ENCODE assay signal across 1 fruit fly cellular context in genomic region chr2L:21142972-21143385, dm6.
TF ChIP-seq lines count a peak whose summit lies in the region.

Gene pths, plus strand, starts transcription at chr2L:21143229.

TF ChIP-seq in whole organism, embryonic, 481 proteins besides CTCF, POLR2A, EP300 and RAD21 (continued from another document):
- TF ChIP-seq CG8359 (GFP tag; optimal IDR thresholded peaks at IDR 0.05; lab: Kevin White, UChicago; ENCODE audit: borderline replicate concordance), result no peak
- TF ChIP-seq ssp (GFP tag; IDR thresholded peaks at IDR 0.05; lab: Robert Waterston, UW), result peak; percentile 99
- peak; percentile 96 for TF ChIP-seq CG1024 (GFP tag; IDR thresholded peaks at IDR 0.05; lab: Robert Waterston, UW)
- TF ChIP-seq Myb (GFP tag; optimal IDR thresholded peaks at IDR 0.05; lab: Kevin White, UChicago), result peak; percentile 66
- peak in 1 of 2 experiments; percentile 38 for TF ChIP-seq chif (GFP tag; optimal IDR thresholded peaks at IDR 0.05; lab: Kevin White, UChicago)
- no peak for TF ChIP-seq CG18262 (tag; optimal IDR thresholded peaks at IDR 0.05; lab: Kevin White, UChicago)
- peak; percentile 44; the same call in 1 of the 2 replicates for TF ChIP-seq CG14441 (GFP tag; IDR thresholded peaks at IDR 0.05; lab: Robert Waterston, UW)
- TF ChIP-seq otp (GFP tag; IDR thresholded peaks at IDR 0.05; lab: Robert Waterston, UW), result no peak
- TF ChIP-seq sisA (GFP tag; IDR thresholded peaks at IDR 0.05; lab: Robert Waterston, UW), result peak; percentile 68
- TF ChIP-seq Blimp-1 (GFP tag; optimal IDR thresholded peaks at IDR 0.05; lab: Kevin White, UChicago), result no peak
- peak; percentile 89 for TF ChIP-seq bbx (GFP tag; IDR thresholded peaks at IDR 0.05; lab: Robert Waterston, UW; ENCODE audit: partially characterized antibody)
- no peak for TF ChIP-seq pan (optimal IDR thresholded peaks at IDR 0.05; lab: Kevin White, UChicago)
- peak in 1 of 2 experiments; percentile 51 for TF ChIP-seq pan (GFP tag; optimal IDR thresholded peaks at IDR 0.05 in 1 of 2, IDR thresholded peaks at IDR 0.05 in 1 of 2)
- no peak for TF ChIP-seq wdn (GFP tag; IDR thresholded peaks at IDR 0.05; lab: Robert Waterston, UW)
- TF ChIP-seq CG1603 (tag; optimal IDR thresholded peaks at IDR 0.05; lab: Kevin White, UChicago), result peak; percentile 95
- TF ChIP-seq CG14860 (GFP tag; IDR thresholded peaks at IDR 0.05; lab: Robert Waterston, UW; ENCODE audit: partially characterized antibody), result peak; percentile 57; the same call in 2 of the 3 replicates
- TF ChIP-seq HLH54F (GFP tag; optimal IDR thresholded peaks at IDR 0.05; lab: Kevin White, UChicago), result peak; percentile 60
- TF ChIP-seq Chrac-16 (GFP tag; optimal IDR thresholded peaks at IDR 0.05; lab: Kevin White, UChicago), result peak; percentile 40
- 0 out of 3 replicates have a peak, but pooled peaks have one; percentile 31 for TF ChIP-seq CG2889 (GFP tag; IDR thresholded peaks at IDR 0.05; lab: Robert Waterston, UW)
- peak; percentile 96 for TF ChIP-seq CG2116 (GFP tag; optimal IDR thresholded peaks at IDR 0.05; lab: Kevin White, UChicago)
- no peak for TF ChIP-seq seq (GFP tag; IDR thresholded peaks at IDR 0.05; lab: Robert Waterston, UW)
- no peak for TF ChIP-seq gcm2 (GFP tag; optimal IDR thresholded peaks at IDR 0.05; lab: Kevin White, UChicago)
- TF ChIP-seq Oaz (GFP tag; IDR thresholded peaks at IDR 0.05; lab: Robert Waterston, UW), result no peak
- TF ChIP-seq Taf1 (GFP tag; IDR thresholded peaks at IDR 0.05; lab: Robert Waterston, UW), result no peak
- TF ChIP-seq Dek (tag; optimal IDR thresholded peaks at IDR 0.05; lab: Kevin White, UChicago), result no peak
- no peak for TF ChIP-seq Nf-YC (tag; optimal IDR thresholded peaks at IDR 0.05; lab: Kevin White, UChicago)
- TF ChIP-seq Mrtf (GFP tag; IDR thresholded peaks at IDR 0.05; lab: Robert Waterston, UW), result no peak
- no peak for TF ChIP-seq CG3838 (GFP tag; optimal IDR thresholded peaks at IDR 0.05; lab: Kevin White, UChicago)
- TF ChIP-seq Scr (GFP tag; IDR thresholded peaks at IDR 0.05; lab: Robert Waterston, UW; ENCODE audit: partially characterized antibody), result peak; percentile 77
- no peak for TF ChIP-seq CG4282 (GFP tag; optimal IDR thresholded peaks at IDR 0.05; lab: Kevin White, UChicago)
- TF ChIP-seq CG12104 (GFP tag; optimal IDR thresholded peaks at IDR 0.05; lab: Kevin White, UChicago), result no peak
- TF ChIP-seq CG11696 (GFP tag; IDR thresholded peaks at IDR 0.05; lab: Robert Waterston, UW), result no peak
- peak; percentile 91 for TF ChIP-seq BEAF-32 (GFP tag; optimal IDR thresholded peaks at IDR 0.05; lab: Kevin White, UChicago)
- TF ChIP-seq tio (GFP tag; optimal IDR thresholded peaks at IDR 0.05; lab: Kevin White, UChicago), result no peak
- TF ChIP-seq Nf-YA (GFP tag; IDR thresholded peaks at IDR 0.05; lab: Robert Waterston, UW), result peak; percentile 37; the same call in 1 of the 2 replicates
- TF ChIP-seq ac (GFP tag; optimal IDR thresholded peaks at IDR 0.05; lab: Kevin White, UChicago), result no peak
- TF ChIP-seq Atf3 (GFP tag; optimal IDR thresholded peaks at IDR 0.05; lab: Kevin White, UChicago), result no peak
- TF ChIP-seq Bgb (GFP tag; IDR thresholded peaks at IDR 0.05; lab: Robert Waterston, UW; ENCODE audit: partially characterized antibody), result peak; percentile 89
- peak; percentile 85 for TF ChIP-seq Max (GFP tag; optimal IDR thresholded peaks at IDR 0.05; lab: Kevin White, UChicago)
- TF ChIP-seq HmgD (GFP tag; optimal IDR thresholded peaks at IDR 0.05; lab: Kevin White, UChicago), result peak; percentile 37
- peak; percentile 35 for TF ChIP-seq bab2 (GFP tag; optimal IDR thresholded peaks at IDR 0.05; lab: Kevin White, UChicago)
- no peak for TF ChIP-seq CG1647 (GFP tag; optimal IDR thresholded peaks at IDR 0.05; lab: Kevin White, UChicago)
- TF ChIP-seq h (optimal IDR thresholded peaks at IDR 0.05; lab: Kevin White, UChicago), result no peak
- TF ChIP-seq gcm (GFP tag; optimal IDR thresholded peaks at IDR 0.05; lab: Kevin White, UChicago), result no peak
- no peak for TF ChIP-seq CG1792 (GFP tag; optimal IDR thresholded peaks at IDR 0.05; lab: Kevin White, UChicago)
- peak; percentile 58; the same call in 1 of the 3 replicates for TF ChIP-seq zfh1 (GFP tag; IDR thresholded peaks at IDR 0.05; lab: Robert Waterston, UW)
- TF ChIP-seq CG31388 (GFP tag; optimal IDR thresholded peaks at IDR 0.05; lab: Kevin White, UChicago), result no peak
- no peak for TF ChIP-seq sr (GFP tag; IDR thresholded peaks at IDR 0.05; lab: Robert Waterston, UW)
- no peak for TF ChIP-seq chm (GFP tag; IDR thresholded peaks at IDR 0.05; lab: Robert Waterston, UW)
- TF ChIP-seq twi (tag; optimal IDR thresholded peaks at IDR 0.05; lab: Kevin White, UChicago), result peak; percentile 17
- TF ChIP-seq Fer2 (tag; optimal IDR thresholded peaks at IDR 0.05; lab: Kevin White, UChicago), result no peak
- TF ChIP-seq wor (GFP tag; IDR thresholded peaks at IDR 0.05; lab: Robert Waterston, UW), result no peak
- TF ChIP-seq zfh2 (GFP tag; optimal IDR thresholded peaks at IDR 0.05; lab: Kevin White, UChicago), result peak; percentile 30
- TF ChIP-seq CG11695 (GFP tag; IDR thresholded peaks at IDR 0.05; lab: Robert Waterston, UW), result 0 out of 3 replicates have a peak, but pooled peaks have one; percentile 8
- TF ChIP-seq prd (optimal IDR thresholded peaks at IDR 0.05; lab: Kevin White, UChicago), result no peak
- peak; percentile 75 for TF ChIP-seq prd (GFP tag; IDR thresholded peaks at IDR 0.05; lab: Robert Waterston, UW)
- no peak for TF ChIP-seq sens-2 (GFP tag; IDR thresholded peaks at IDR 0.05; lab: Robert Waterston, UW)
- TF ChIP-seq crol (GFP tag; IDR thresholded peaks at IDR 0.05; lab: Robert Waterston, UW), result no peak
- no peak for TF ChIP-seq Mad (GFP tag; optimal IDR thresholded peaks at IDR 0.05; lab: Kevin White, UChicago)
- TF ChIP-seq CG13624 (GFP tag; optimal IDR thresholded peaks at IDR 0.05; lab: Kevin White, UChicago), result peak; percentile 53
- TF ChIP-seq CG10274 (GFP tag; optimal IDR thresholded peaks at IDR 0.05; lab: Kevin White, UChicago), result no peak
- no peak for TF ChIP-seq CG3407 (GFP tag; optimal IDR thresholded peaks at IDR 0.05; lab: Kevin White, UChicago)
- no peak for TF ChIP-seq CG12236 (GFP tag; optimal IDR thresholded peaks at IDR 0.05; lab: Kevin White, UChicago)
- TF ChIP-seq CG33557 (GFP tag; optimal IDR thresholded peaks at IDR 0.05; lab: Kevin White, UChicago), result no peak
- TF ChIP-seq CG4328 (GFP tag; optimal IDR thresholded peaks at IDR 0.05; lab: Kevin White, UChicago), result no peak
- TF ChIP-seq Ptx1 (GFP tag; IDR thresholded peaks at IDR 0.05; lab: Robert Waterston, UW), result peak; percentile 70
- TF ChIP-seq MTF-1 (GFP tag; optimal IDR thresholded peaks at IDR 0.05; lab: Kevin White, UChicago; ENCODE audit: borderline replicate concordance), result no peak
- no peak for TF ChIP-seq CG1529 (GFP tag; optimal IDR thresholded peaks at IDR 0.05; lab: Kevin White, UChicago)
- TF ChIP-seq tll (GFP tag; optimal IDR thresholded peaks at IDR 0.05; lab: Kevin White, UChicago), result no peak
- peak; percentile 77 for TF ChIP-seq HLH4C (GFP tag; IDR thresholded peaks at IDR 0.05; lab: Robert Waterston, UW; ENCODE audit: partially characterized antibody)
- TF ChIP-seq CG30431 (GFP tag; optimal IDR thresholded peaks at IDR 0.05; lab: Kevin White, UChicago), result no peak
- TF ChIP-seq Opbp (GFP tag; IDR thresholded peaks at IDR 0.05; lab: Robert Waterston, UW; ENCODE audit: partially characterized antibody), result peak; percentile 86
- TF ChIP-seq Xrp1 (GFP tag; IDR thresholded peaks at IDR 0.05; lab: Robert Waterston, UW), result peak; percentile 36; the same call in 1 of the 2 replicates
- TF ChIP-seq CG10147 (GFP tag; optimal IDR thresholded peaks at IDR 0.05; lab: Kevin White, UChicago), result no peak
- TF ChIP-seq CG3726 (GFP tag; IDR thresholded peaks at IDR 0.05; lab: Robert Waterston, UW), result no peak
- TF ChIP-seq gsb-n (tag; optimal IDR thresholded peaks at IDR 0.05; lab: Kevin White, UChicago), result no peak
- TF ChIP-seq CG3281 (GFP tag; optimal IDR thresholded peaks at IDR 0.05; lab: Kevin White, UChicago), result no peak
- TF ChIP-seq CG4404 (GFP tag; IDR thresholded peaks at IDR 0.05; lab: Robert Waterston, UW), result no peak; the same call in 1 of the 2 replicates
- TF ChIP-seq dati (GFP tag; IDR thresholded peaks at IDR 0.05; lab: Robert Waterston, UW), result no peak
- TF ChIP-seq ash1 (GFP tag; optimal IDR thresholded peaks at IDR 0.05; lab: Kevin White, UChicago), result no peak
- peak; percentile 23 for TF ChIP-seq Dp (GFP tag; optimal IDR thresholded peaks at IDR 0.05; lab: Kevin White, UChicago)
- peak; percentile 37; the same call in 1 of the 2 replicates for TF ChIP-seq CG14014 (GFP tag; IDR thresholded peaks at IDR 0.05; lab: Robert Waterston, UW)
- TF ChIP-seq Antp (GFP tag; optimal IDR thresholded peaks at IDR 0.05; lab: Kevin White, UChicago), result peak; percentile 40
- peak; percentile 64 for TF ChIP-seq CG30403 (GFP tag; optimal IDR thresholded peaks at IDR 0.05; lab: Kevin White, UChicago)
- peak; percentile 23; the same call in 1 of the 3 replicates for TF ChIP-seq Aef1 (GFP tag; IDR thresholded peaks at IDR 0.05; lab: Robert Waterston, UW)
- no peak for TF ChIP-seq BtbVII (GFP tag; optimal IDR thresholded peaks at IDR 0.05; lab: Kevin White, UChicago)
- no peak for TF ChIP-seq CG8089 (GFP tag; optimal IDR thresholded peaks at IDR 0.05; lab: Kevin White, UChicago)
- TF ChIP-seq CG31365 (tag; optimal IDR thresholded peaks at IDR 0.05; lab: Kevin White, UChicago), result no peak
- TF ChIP-seq kah (GFP tag; optimal IDR thresholded peaks at IDR 0.05; lab: Kevin White, UChicago), result no peak
- no peak for TF ChIP-seq CG12219 (GFP tag; optimal IDR thresholded peaks at IDR 0.05; lab: Kevin White, UChicago)
- TF ChIP-seq GATAe (GFP tag; conservative IDR thresholded peaks at IDR 0.05; lab: Robert Waterston, UW), result no peak
- TF ChIP-seq hbn (GFP tag; IDR thresholded peaks at IDR 0.05; lab: Robert Waterston, UW; ENCODE audit: partially characterized antibody), result peak; percentile 79
- no peak for TF ChIP-seq bcd (GFP tag; optimal IDR thresholded peaks at IDR 0.05; lab: Kevin White, UChicago)
- no peak for TF ChIP-seq Rx (GFP tag; IDR thresholded peaks at IDR 0.05; lab: Robert Waterston, UW)
- TF ChIP-seq CG6683 (GFP tag; optimal IDR thresholded peaks at IDR 0.05; lab: Kevin White, UChicago), result no peak
- TF ChIP-seq eyg (GFP tag; optimal IDR thresholded peaks at IDR 0.05; lab: Kevin White, UChicago), result peak; percentile 18
- peak; percentile 45 for TF ChIP-seq CG8290 (GFP tag; optimal IDR thresholded peaks at IDR 0.05; lab: Kevin White, UChicago)
- TF ChIP-seq CG8290 (tag; optimal IDR thresholded peaks at IDR 0.05; lab: Kevin White, UChicago), result peak in 1 of 2 experiments; percentile 84
- peak; percentile 65 for TF ChIP-seq CG17186 (GFP tag; optimal IDR thresholded peaks at IDR 0.05; lab: Kevin White, UChicago)
- TF ChIP-seq CG2129 (GFP tag; IDR thresholded peaks at IDR 0.05; lab: Robert Waterston, UW; ENCODE audit: partially characterized antibody), result peak; percentile 72
- TF ChIP-seq CG4360 (GFP tag; IDR thresholded peaks at IDR 0.05; lab: Robert Waterston, UW), result no peak
- peak; percentile 89 for TF ChIP-seq CG6791 (GFP tag; IDR thresholded peaks at IDR 0.05; lab: Robert Waterston, UW; ENCODE audit: partially characterized antibody)
- no peak for TF ChIP-seq CG32767 (GFP tag; IDR thresholded peaks at IDR 0.05; lab: Robert Waterston, UW)
- TF ChIP-seq CG6765 (GFP tag; optimal IDR thresholded peaks at IDR 0.05; lab: Kevin White, UChicago), result no peak
- peak; percentile 51 for TF ChIP-seq CG12942 (GFP tag; optimal IDR thresholded peaks at IDR 0.05; lab: Kevin White, UChicago)
- TF ChIP-seq CG12744 (GFP tag; optimal IDR thresholded peaks at IDR 0.05; lab: Kevin White, UChicago), result peak; percentile 22
- TF ChIP-seq Rfx (GFP tag; IDR thresholded peaks at IDR 0.05; lab: Robert Waterston, UW), result peak; percentile 77
- peak; percentile 0 for TF ChIP-seq Elba2 (GFP tag; optimal IDR thresholded peaks at IDR 0.05; lab: Kevin White, UChicago)
- no peak for TF ChIP-seq B-H2 (GFP tag; optimal IDR thresholded peaks at IDR 0.05; lab: Kevin White, UChicago)
- TF ChIP-seq CG11247 (GFP tag; IDR thresholded peaks at IDR 0.05; lab: Robert Waterston, UW), result 0 out of 2 replicates have a peak, but pooled peaks have one; percentile 60
- peak; percentile 45 for TF ChIP-seq Ets65A (GFP tag; lab: Kevin White, UChicago)
- TF ChIP-seq wek (GFP tag; optimal IDR thresholded peaks at IDR 0.05; lab: Kevin White, UChicago), result no peak
- TF ChIP-seq CG30020 (tag; optimal IDR thresholded peaks at IDR 0.05; lab: Kevin White, UChicago), result peak; percentile 98
- TF ChIP-seq CG10431 (GFP tag; optimal IDR thresholded peaks at IDR 0.05; lab: Kevin White, UChicago), result no peak
- no peak for TF ChIP-seq CG2875 (GFP tag; optimal IDR thresholded peaks at IDR 0.05; lab: Kevin White, UChicago)
- peak; percentile 79 for TF ChIP-seq sob (GFP tag; IDR thresholded peaks at IDR 0.05; lab: Robert Waterston, UW)
- peak; percentile 50 for TF ChIP-seq sug (tag; optimal IDR thresholded peaks at IDR 0.05; lab: Kevin White, UChicago)
- peak; percentile 61 for TF ChIP-seq CG12659 (GFP tag; optimal IDR thresholded peaks at IDR 0.05; lab: Kevin White, UChicago)
- TF ChIP-seq Awh (GFP tag; IDR thresholded peaks at IDR 0.05; lab: Robert Waterston, UW), result no peak
- TF ChIP-seq Sry-δ (GFP tag; optimal IDR thresholded peaks at IDR 0.05; lab: Kevin White, UChicago), result peak; percentile 97
- TF ChIP-seq CG17568 (GFP tag; optimal IDR thresholded peaks at IDR 0.05; lab: Kevin White, UChicago), result no peak
- no peak for TF ChIP-seq z (GFP tag; IDR thresholded peaks at IDR 0.05; lab: Robert Waterston, UW)
- TF ChIP-seq CG8281 (tag; optimal IDR thresholded peaks at IDR 0.05; lab: Kevin White, UChicago), result no peak
- TF ChIP-seq D19A (tag; optimal IDR thresholded peaks at IDR 0.05; lab: Kevin White, UChicago), result no peak
- TF ChIP-seq ase (GFP tag; IDR thresholded peaks at IDR 0.05; lab: Robert Waterston, UW), result no peak; the same call in 1 of the 3 replicates
- no peak for TF ChIP-seq Spps (tag; optimal IDR thresholded peaks at IDR 0.05; lab: Kevin White, UChicago)
- no peak for TF ChIP-seq Sin3A (optimal IDR thresholded peaks at IDR 0.05; lab: Kevin White, UChicago)
- no peak for TF ChIP-seq chinmo (GFP tag; IDR thresholded peaks at IDR 0.05; lab: Robert Waterston, UW; ENCODE audit: partially characterized antibody)
- TF ChIP-seq CG7556 (GFP tag; optimal IDR thresholded peaks at IDR 0.05; lab: Kevin White, UChicago), result no peak
- no peak for TF ChIP-seq Optix (GFP tag; IDR thresholded peaks at IDR 0.05; lab: Robert Waterston, UW)
- peak; percentile 65; the same call in 2 of the 3 replicates for TF ChIP-seq CG7963 (GFP tag; IDR thresholded peaks at IDR 0.05; lab: Robert Waterston, UW; ENCODE audit: partially characterized antibody)
TF ChIP-seq in whole organism, embryonic: peak in this region for 187.
